Worm (Caenorhabditis elegans) whole organism, early embryonic: ENCODE measurements around the gene F47B10.9.

Experiments used
- B0310.2 ChIP-seq: sonication (generic microtip); optimal IDR thresholded peaks from 2 replicates; lab custom pipeline; 2016; ENCODE audit warnings: mild to moderate bottlenecking, missing genetic modification characterization, missing compliant biosample characterization
- ama-1 ChIP-seq: fragments of 150-350 bp; optimal IDR thresholded peaks from 2 replicates; lab custom pipeline; 2014
- ceh-13 ChIP-seq: fragments of 200-800 bp; sonication (Bioruptor generic); optimal IDR thresholded peaks from 2 replicates; lab custom pipeline; 2018; ENCODE audit warnings: mild to moderate bottlenecking, missing genetic modification characterization, missing compliant biosample characterization
- ets-7 ChIP-seq: sonication (generic microtip); optimal IDR thresholded peaks from 2 replicates; lab custom pipeline; 2016; ENCODE audit warnings: missing genotype, missing genetic modification characterization, missing compliant biosample characterization
- flt-1 ChIP-seq: fragments of 200-800 bp; sonication (Bioruptor generic); IDR thresholded peaks from 2 replicates; pipeline ENCODE4 v1.3.6; 2022; ENCODE audit warnings: missing genetic modification characterization, missing compliant biosample characterization
- hmg-4 ChIP-seq: fragments of 200-800 bp; sonication (Bioruptor generic); optimal IDR thresholded peaks from 2 replicates; lab custom pipeline; 2018; ENCODE audit warnings: mild to moderate bottlenecking, missing genetic modification characterization, missing compliant biosample characterization
- hnd-1 ChIP-seq: sonication (generic microtip); optimal IDR thresholded peaks from 2 replicates; lab custom pipeline; 2016; ENCODE audit warnings: missing genetic modification characterization, missing compliant biosample characterization
- scrt-1 ChIP-seq: fragments of 200-800 bp; sonication (Bioruptor generic); IDR thresholded peaks from 2 replicates; pipeline ENCODE4 v1.3.6; 2022; ENCODE audit warnings: missing genetic modification characterization, missing compliant biosample characterization
- sea-1 ChIP-seq: fragments of 200-800 bp; sonication (Bioruptor generic); conservative IDR thresholded peaks from 2 replicates; pipeline ENCODE4 v1.3.6; 2022; ENCODE audit warnings: missing genetic modification characterization, missing compliant biosample characterization
- tbx-11 ChIP-seq: fragments of 200-800 bp; sonication (Bioruptor generic); IDR thresholded peaks from 2 replicates; pipeline ENCODE4 v1.3.6; 2022; ENCODE audit warnings: missing genetic modification characterization, missing compliant biosample characterization
- tbx-37 ChIP-seq: fragments of 200-800 bp; sonication (Bioruptor generic); conservative IDR thresholded peaks from 2 replicates; pipeline ENCODE4 v1.3.6; 2022; ENCODE audit warnings: missing genetic modification reagents, missing genetic modification characterization, missing compliant biosample characterization

DNA sequence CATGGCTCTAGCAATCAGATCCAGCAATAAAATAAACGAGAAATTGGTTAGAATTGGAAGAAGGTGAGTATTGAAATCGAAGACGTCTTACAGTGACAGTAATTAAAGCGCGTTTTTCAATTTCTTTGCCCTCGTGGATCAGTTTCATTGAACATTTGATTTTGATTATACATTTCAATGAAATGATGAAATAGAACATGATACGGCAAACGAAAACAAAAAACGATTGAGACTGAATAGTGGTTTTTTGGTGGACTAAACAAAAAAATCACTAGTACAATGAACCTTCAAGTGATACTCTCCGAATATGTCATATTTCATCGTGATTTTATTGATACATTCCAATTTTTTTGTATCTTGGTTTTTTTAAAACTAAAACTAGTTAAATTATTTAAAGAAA is 17.4 kb downstream of the F47B10.9 start, which contains the start of gene haly-1:
- TF ChIP-seq sea-1 (GFP tag; lab: Robert Waterston, UW) (no peak), ama-1 (lab: Kevin White, UChicago) (no peak), hnd-1 (tag; lab: Kevin White, UChicago) (no peak), ets-7 (tag; lab: Kevin White, UChicago) (no peak), tbx-37 (GFP tag; lab: Robert Waterston, UW) (no peak), flt-1 (GFP tag; lab: Robert Waterston, UW) (no peak), scrt-1 (no peak), B0310.2 (tag; lab: Kevin White, UChicago) (no peak), ceh-13 (GFP tag; lab: Kevin White, UChicago) (no peak), tbx-11 (GFP tag; lab: Robert Waterston, UW) (no peak), hmg-4 (GFP tag; lab: Kevin White, UChicago) (no peak)
